Worm (Caenorhabditis elegans): ENCODE data around the gene dhs-5.

- TF ChIP-seq F52B5.7 (tag; optimal IDR thresholded peaks at IDR 0.05) (no peak), fkh-3 (tag; optimal IDR thresholded peaks at IDR 0.05) (no peak), snpc-4 (GFP tag; optimal IDR thresholded peaks at IDR 0.05) (no peak), snpc-4 (tag; optimal IDR thresholded peaks at IDR 0.05) (no peak), bed-1 (GFP tag; IDR thresholded peaks at IDR 0.05) (no peak), ets-4 (GFP tag; optimal IDR thresholded peaks at IDR 0.05) (no peak), madf-3 (GFP tag; IDR thresholded peaks at IDR 0.05) (no peak)
Measured at ce11 chrII:5460911-5461310, 7.3 kb downstream of the dhs-5 start.
